Fruit fly (Drosophila melanogaster): ENCODE results near the gene CG10559.

DNA sequence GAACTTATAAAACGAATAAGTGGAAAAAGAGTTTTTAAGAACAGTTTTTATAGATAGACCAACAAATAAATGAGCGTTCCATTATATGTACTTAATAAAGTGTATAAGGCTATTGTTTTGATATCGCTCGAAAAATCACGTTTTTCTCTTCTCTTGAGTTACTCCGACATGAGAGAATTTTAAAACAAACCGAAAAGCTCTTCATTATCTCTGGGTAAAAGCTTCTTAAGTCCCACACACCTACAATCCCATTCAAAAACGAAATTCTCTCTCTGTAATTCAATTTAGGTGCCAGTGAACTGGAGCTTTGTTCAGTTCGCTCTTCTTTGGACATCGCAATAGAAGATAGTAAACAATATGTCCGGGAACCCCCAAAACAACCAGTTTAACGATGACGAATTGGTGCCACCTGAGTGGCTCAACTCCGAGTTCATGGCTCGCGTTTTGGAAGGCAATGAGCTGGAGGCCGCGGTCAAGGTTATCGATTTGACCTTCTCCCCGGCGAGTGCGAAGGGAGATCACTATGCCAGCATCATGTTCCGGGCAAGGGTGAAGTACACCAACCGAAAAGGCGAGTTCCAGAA, 12.0 kb downstream of the CG10559 start, which contains the start of gene CG31436:
- TF ChIP-seq Hnf4 (GFP tag; optimal IDR thresholded peaks at IDR 0.05), result no peak
- TF ChIP-seq h (GFP tag; optimal IDR thresholded peaks at IDR 0.05), result no peak
- TF ChIP-seq Hr78 (GFP tag; optimal IDR thresholded peaks at IDR 0.05), result no peak
- TF ChIP-seq fru (GFP tag; optimal IDR thresholded peaks at IDR 0.05), result no peak
- TF ChIP-seq dmrt93B (GFP tag; optimal IDR thresholded peaks at IDR 0.05), result no peak
- no peak for TF ChIP-seq GATAd (GFP tag; optimal IDR thresholded peaks at IDR 0.05)
- no peak for TF ChIP-seq Vsx2 (GFP tag; optimal IDR thresholded peaks at IDR 0.05; ENCODE audit: partially characterized antibody)
- no peak for TF ChIP-seq Abd-B (GFP tag; optimal IDR thresholded peaks at IDR 0.05)
- no peak for TF ChIP-seq rgr (GFP tag; optimal IDR thresholded peaks at IDR 0.05)
- TF ChIP-seq br (GFP tag; optimal IDR thresholded peaks at IDR 0.05), result no peak

All from whole organism, wandering third instar larva.